Fruit fly (Drosophila melanogaster) whole organism, embryonic: ENCODE data around the gene CG11695.

ENCODE experiments used
- Ada2b ChIP-seq: fragments of 200-800 bp; sonication (Bioruptor generic); IDR thresholded peaks from 2 replicates; pipeline ENCODE4 v1.3.6; 2022; ENCODE audit warnings: missing biosample characterization, missing genetic modification characterization
- Adf1 ChIP-seq: fragments of 200-800 bp; sonication (Bioruptor generic); IDR thresholded peaks from 2 replicates; pipeline ENCODE4 v1.3.6; 2022; ENCODE audit warnings: missing biosample characterization, missing genetic modification characterization
- Blimp-1 ChIP-seq: fragments of 200-800 bp; sonication (Bioruptor generic); optimal IDR thresholded peaks from 3 replicates; lab custom pipeline; 2018; ENCODE audit warnings: missing biosample characterization, missing genetic modification characterization, mild to moderate bottlenecking, moderate library complexity, missing genetic modification reagents
- C15 ChIP-seq: fragments of 200-800 bp; sonication (Bioruptor generic); IDR thresholded peaks from 3 replicates; pipeline ENCODE4 v1.3.6; 2022; ENCODE audit warnings: missing biosample characterization, missing genetic modification characterization
- CG10267 ChIP-seq: fragments of 200-800 bp; sonication (Bioruptor generic); optimal IDR thresholded peaks from 2 replicates; lab custom pipeline; 2018; ENCODE audit warnings: missing biosample characterization, mild to moderate bottlenecking, missing genetic modification characterization, moderate library complexity
- CG10366 ChIP-seq: fragments of 200-800 bp; sonication (Bioruptor generic); IDR thresholded peaks from 2 replicates; pipeline ENCODE4 v1.3.6; 2022; ENCODE audit warnings: missing biosample characterization, missing genetic modification characterization
- CG11504 ChIP-seq: fragments of 200-800 bp; sonication (Bioruptor generic); optimal IDR thresholded peaks from 3 replicates; lab custom pipeline; 2019; ENCODE audit warnings: missing biosample characterization, mild to moderate bottlenecking, missing genetic modification characterization, moderate library complexity
- CG11695 ChIP-seq: fragments of 200-800 bp; sonication (Bioruptor generic); IDR thresholded peaks from 3 replicates; pipeline ENCODE4 v1.3.6; 2022; ENCODE audit warnings: missing biosample characterization, missing genetic modification characterization
- CG12659 ChIP-seq: fragments of 200-800 bp; sonication (Bioruptor generic); optimal IDR thresholded peaks from 3 replicates; lab custom pipeline; 2017; ENCODE audit warnings: mild to moderate bottlenecking, missing biosample characterization, missing genetic modification reagents, missing genetic modification characterization
- CG13424 ChIP-seq: fragments of 200-800 bp; sonication (Bioruptor generic); optimal IDR thresholded peaks from 2 replicates; lab custom pipeline; 2019; ENCODE audit warnings: missing biosample characterization, mild to moderate bottlenecking, missing genetic modification characterization, moderate library complexity
- CG14014 ChIP-seq: fragments of 200-800 bp; sonication (Bioruptor generic); IDR thresholded peaks from 2 replicates; pipeline ENCODE4 v1.3.6; 2022; ENCODE audit warnings: missing biosample characterization, missing genetic modification characterization
- CG15269 ChIP-seq: fragments of 200-800 bp; sonication (Bioruptor generic); optimal IDR thresholded peaks from 2 replicates; lab custom pipeline; 2018; ENCODE audit warnings: missing biosample characterization, mild to moderate bottlenecking, missing genetic modification characterization, moderate library complexity
- CG15514 ChIP-seq: fragments of 200-800 bp; sonication (Bioruptor generic); optimal IDR thresholded peaks from 3 replicates; lab custom pipeline; 2017; ENCODE audit warnings: missing biosample characterization, missing genetic modification characterization, mild to moderate bottlenecking, moderate library complexity, missing genetic modification reagents
- CG1603 ChIP-seq: fragments of 200-800 bp; sonication (Bioruptor generic); optimal IDR thresholded peaks from 2 replicates; lab custom pipeline; 2019; ENCODE audit warnings: missing biosample characterization, mild to moderate bottlenecking, missing genetic modification characterization, moderate library complexity
- CG17359 ChIP-seq: fragments of 200-800 bp; sonication (Bioruptor generic); optimal IDR thresholded peaks from 3 replicates; lab custom pipeline; 2018; ENCODE audit warnings: missing biosample characterization, mild to moderate bottlenecking, missing genetic modification characterization, moderate library complexity
- CG30020 ChIP-seq: fragments of 200-800 bp; optimal IDR thresholded peaks from 2 replicates; lab custom pipeline; 2019; ENCODE audit warnings: missing biosample characterization, mild to moderate bottlenecking, missing genetic modification characterization, moderate library complexity
- CG30403 ChIP-seq: fragments of 200-800 bp; sonication (Bioruptor generic); optimal IDR thresholded peaks from 3 replicates; lab custom pipeline; 2016; ENCODE audit warnings: missing biosample characterization, missing genetic modification characterization
- CG3281 ChIP-seq: fragments of 200-800 bp; sonication (Bioruptor generic); optimal IDR thresholded peaks from 3 replicates; lab custom pipeline; 2017; ENCODE audit warnings: missing biosample characterization, mild to moderate bottlenecking, missing genetic modification characterization
- CG6689 ChIP-seq: fragments of 200-800 bp; sonication (Bioruptor generic); IDR thresholded peaks from 2 replicates; pipeline ENCODE4 v1.3.6; 2022; ENCODE audit warnings: missing biosample characterization, missing genetic modification characterization
- CG8924 ChIP-seq: fragments of 200-800 bp; optimal IDR thresholded peaks from 3 replicates; lab custom pipeline; 2019; ENCODE audit warnings: missing biosample characterization, mild to moderate bottlenecking, missing genetic modification characterization, moderate library complexity
- CG9817 ChIP-seq: fragments of 200-800 bp; sonication (Bioruptor generic); optimal IDR thresholded peaks from 2 replicates; lab custom pipeline; 2018; ENCODE audit warnings: missing biosample characterization, mild to moderate bottlenecking, missing genetic modification characterization, moderate library complexity
- Dfd ChIP-seq, 2 experiments: fragments of >200 bp; optimal IDR thresholded peaks; 2 replicates each; lab custom pipeline; 2017; ENCODE audit warnings: missing biosample characterization in 2 of 2, missing genetic modification characterization in 2 of 2
- Drgx ChIP-seq: fragments of 200-800 bp; sonication (Bioruptor generic); IDR thresholded peaks from 2 replicates; pipeline ENCODE4 v1.3.6; 2022; ENCODE audit warnings: missing biosample characterization, missing genetic modification characterization
- Fer1 ChIP-seq: fragments of 200-800 bp; sonication (Bioruptor generic); optimal IDR thresholded peaks from 2 replicates; lab custom pipeline; 2017; ENCODE audit warnings: missing biosample characterization, mild to moderate bottlenecking, missing genetic modification characterization
- Hmr ChIP-seq: fragments of 200-800 bp; sonication (Bioruptor generic); optimal IDR thresholded peaks from 3 replicates; lab custom pipeline; 2017; ENCODE audit warnings: mild to moderate bottlenecking, missing biosample characterization, missing genetic modification reagents, missing genetic modification characterization
- Med ChIP-seq: fragments of 200-800 bp; sonication (Bioruptor generic); peaks from one replicate; lab custom pipeline; 2016; ENCODE audit warnings: missing biosample characterization, missing genetic modification characterization, mild to moderate bottlenecking, inconsistent platforms, moderate library complexity
- NC2β ChIP-seq: fragments of 200-800 bp; sonication (Bioruptor generic); optimal IDR thresholded peaks from 2 replicates; lab custom pipeline; 2016; ENCODE audit warnings: missing biosample characterization, missing genetic modification characterization
- Oli ChIP-seq: fragments of 200-800 bp; sonication (Bioruptor generic); optimal IDR thresholded peaks from 2 replicates; lab custom pipeline; 2018; ENCODE audit warnings: missing biosample characterization, mild to moderate bottlenecking, missing genetic modification characterization, moderate library complexity
- PHDP ChIP-seq: fragments of 200-800 bp; sonication (Bioruptor generic); optimal IDR thresholded peaks from 3 replicates; lab custom pipeline; 2018; ENCODE audit warnings: missing biosample characterization, mild to moderate bottlenecking, missing genetic modification characterization, moderate library complexity
- Rfx ChIP-seq: fragments of 200-800 bp; sonication (Bioruptor generic); IDR thresholded peaks from 2 replicates; pipeline ENCODE4 v1.3.6; 2022; ENCODE audit warnings: missing biosample characterization, missing genetic modification characterization
- Sox102F ChIP-seq: fragments of 200-800 bp; sonication (Bioruptor generic); optimal IDR thresholded peaks from 2 replicates; lab custom pipeline; 2018; ENCODE audit warnings: missing biosample characterization, mild to moderate bottlenecking, missing genetic modification characterization, moderate library complexity
- Spps ChIP-seq: fragments of 200-800 bp; sonication (Bioruptor generic); optimal IDR thresholded peaks from 2 replicates; lab custom pipeline; 2018; ENCODE audit warnings: missing biosample characterization, mild to moderate bottlenecking, missing genetic modification characterization
- Xrp1 ChIP-seq: fragments of 200-800 bp; sonication (Bioruptor generic); IDR thresholded peaks from 2 replicates; pipeline ENCODE4 v1.3.6; 2022; ENCODE audit warnings: missing biosample characterization, missing genetic modification characterization
- ap ChIP-seq: fragments of 200-800 bp; sonication (Bioruptor generic); IDR thresholded peaks from 2 replicates; pipeline ENCODE4 v1.3.6; 2022; ENCODE audit warnings: missing biosample characterization, missing genetic modification characterization
- bsh ChIP-seq, 2 experiments: fragments of 200-800 bp; sonication (Bioruptor generic); optimal IDR thresholded peaks; 2 replicates each; lab custom pipeline; 2017 to 2018; ENCODE audit warnings: mild to moderate bottlenecking in 2 of 2, missing biosample characterization in 2 of 2, missing genetic modification characterization in 2 of 2, moderate library complexity in 1 of 2
- cad ChIP-seq: fragments of >200 bp; optimal IDR thresholded peaks from 2 replicates; lab custom pipeline; 2017; ENCODE audit warnings: missing biosample characterization, missing genetic modification characterization
- dmrt99B ChIP-seq: fragments of 200-800 bp; sonication (Bioruptor generic); optimal IDR thresholded peaks from 2 replicates; lab custom pipeline; 2018; ENCODE audit warnings: missing biosample characterization, mild to moderate bottlenecking, missing genetic modification characterization, moderate library complexity
- fd96Cb ChIP-seq: fragments of 200-800 bp; sonication (Bioruptor generic); optimal IDR thresholded peaks from 2 replicates; lab custom pipeline; 2018; ENCODE audit warnings: missing biosample characterization, mild to moderate bottlenecking, missing genetic modification characterization, moderate library complexity
- gem ChIP-seq: fragments of 200-800 bp; sonication (Bioruptor generic); optimal IDR thresholded peaks from 2 replicates; lab custom pipeline; 2019; ENCODE audit warnings: missing biosample characterization, mild to moderate bottlenecking, missing genetic modification characterization, moderate library complexity
- her ChIP-seq: fragments of 200-800 bp; sonication (Bioruptor generic); optimal IDR thresholded peaks from 2 replicates; lab custom pipeline; 2016; ENCODE audit warnings: missing biosample characterization, missing genetic modification characterization
- hth ChIP-seq: fragments of >200 bp; optimal IDR thresholded peaks from 2 replicates; lab custom pipeline; 2017; ENCODE audit warnings: inconsistent platforms
- ind ChIP-seq: fragments of 200-800 bp; sonication (Bioruptor generic); optimal IDR thresholded peaks from 3 replicates; lab custom pipeline; 2016; ENCODE audit warnings: missing biosample characterization, missing genetic modification characterization
- lab ChIP-seq: fragments of 200-800 bp; sonication (Bioruptor generic); optimal IDR thresholded peaks from 3 replicates; lab custom pipeline; 2017; ENCODE audit warnings: missing biosample characterization, missing genetic modification characterization, mild to moderate bottlenecking, moderate library complexity, missing genetic modification reagents
- peb ChIP-seq: fragments of 200-800 bp; sonication (Bioruptor generic); IDR thresholded peaks from 2 replicates; pipeline ENCODE4 v1.3.6; 2022; ENCODE audit warnings: missing biosample characterization, missing genetic modification characterization
- pnt ChIP-seq: fragments of 200-800 bp; sonication (Bioruptor generic); optimal IDR thresholded peaks from 3 replicates; lab custom pipeline; 2016; ENCODE audit warnings: missing biosample characterization, missing genetic modification characterization
- ranshi ChIP-seq: fragments of 200-800 bp; sonication (Bioruptor generic); IDR thresholded peaks from 2 replicates; pipeline ENCODE4 v1.3.6; 2022; ENCODE audit warnings: missing biosample characterization, missing genetic modification characterization
- sug ChIP-seq: fragments of 200-800 bp; optimal IDR thresholded peaks from 2 replicates; lab custom pipeline; 2019; ENCODE audit warnings: missing biosample characterization, mild to moderate bottlenecking, missing genetic modification characterization, moderate library complexity
- unpg ChIP-seq: fragments of 200-800 bp; sonication (Bioruptor generic); optimal IDR thresholded peaks from 3 replicates; lab custom pipeline; 2018; ENCODE audit warnings: missing biosample characterization, mild to moderate bottlenecking, missing genetic modification characterization, moderate library complexity
- wdn ChIP-seq: fragments of 200-800 bp; sonication (Bioruptor generic); IDR thresholded peaks from 2 replicates; pipeline ENCODE4 v1.3.6; 2022; ENCODE audit warnings: missing biosample characterization, missing genetic modification characterization
- yki ChIP-seq: fragments of >200 bp; optimal IDR thresholded peaks from 3 replicates; lab custom pipeline; 2018

Gene CG11695

DNA sequence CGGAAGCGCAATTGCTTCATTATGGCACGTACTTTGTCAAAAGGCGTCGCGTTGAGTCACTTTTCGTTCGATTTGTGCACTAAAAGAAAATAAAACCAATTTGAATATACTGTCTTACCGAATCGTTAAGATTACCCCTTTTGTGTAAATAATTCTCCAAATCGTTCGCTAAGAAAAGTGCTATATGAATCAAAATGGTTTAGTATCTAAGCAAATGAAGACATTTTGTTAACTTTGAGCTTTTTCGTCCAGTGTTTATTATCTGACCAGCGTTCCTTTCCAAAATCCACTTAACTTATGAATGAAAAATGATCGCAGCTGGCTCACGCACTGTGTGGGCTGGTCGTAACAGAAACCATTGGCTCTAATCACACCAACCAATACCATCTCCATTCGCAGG, 26.6 kb upstream of the CG11695 start (continued):
- 0 out of 2 replicates have a peak, but pooled peaks have one; percentile 8 for TF ChIP-seq wdn (GFP tag; lab: Robert Waterston, UW)
- TF ChIP-seq CG8924 = no peak
- no peak for TF ChIP-seq hth (lab: Kevin White, UChicago)
- TF ChIP-seq NC2β (GFP tag; lab: Kevin White, UChicago) = no peak
- TF ChIP-seq CG6689 (GFP tag; lab: Robert Waterston, UW) = peak; percentile 23; the same call in 1 of the 2 replicates
- TF ChIP-seq CG15514 (GFP tag; lab: Kevin White, UChicago) = peak; percentile 19
- no peak for TF ChIP-seq yki (lab: Kevin White, UChicago)
- TF ChIP-seq C15 = no peak
- peak; percentile 52 for TF ChIP-seq gem (tag; lab: Kevin White, UChicago)
- TF ChIP-seq CG10267 = no peak
- peak; percentile 17; the same call in 1 of the 2 replicates for TF ChIP-seq CG10366 (GFP tag; lab: Robert Waterston, UW)
- peak; percentile 16 for TF ChIP-seq fd96Cb (tag; lab: Kevin White, UChicago)
- TF ChIP-seq Hmr (GFP tag; lab: Kevin White, UChicago) = peak; percentile 15
- TF ChIP-seq CG11504 = peak; percentile 29
- TF ChIP-seq cad (GFP tag; lab: Kevin White, UChicago) = no peak
- TF ChIP-seq lab (GFP tag; lab: Kevin White, UChicago) = peak; percentile 61
- TF ChIP-seq ranshi (GFP tag; lab: Robert Waterston, UW) = 0 out of 2 replicates have a peak, but pooled peaks have one; percentile 9
- TF ChIP-seq CG15269 (tag; lab: Kevin White, UChicago) = peak; percentile 33
- peak; percentile 8 for TF ChIP-seq ind (GFP tag; lab: Kevin White, UChicago)
- no peak for TF ChIP-seq Dfd (GFP tag; optimal IDR thresholded peaks at IDR 0.05; lab: Kevin White, UChicago)
- TF ChIP-seq bsh (GFP tag; optimal IDR thresholded peaks at IDR 0.05; lab: Kevin White, UChicago) = peak in 1 of 2 experiments; percentile 6
- TF ChIP-seq sug (tag; lab: Kevin White, UChicago) = no peak
- peak; percentile 61 for TF ChIP-seq Rfx (GFP tag; lab: Robert Waterston, UW)
- no peak for TF ChIP-seq Adf1
- peak; percentile 18 for TF ChIP-seq dmrt99B
- peak; percentile 36; the same call in 1 of the 2 replicates for TF ChIP-seq Ada2b (GFP tag; lab: Robert Waterston, UW)
- peak; percentile 71 for TF ChIP-seq Med (GFP tag; lab: Kevin White, UChicago)
- TF ChIP-seq Fer1 (GFP tag; lab: Kevin White, UChicago) = peak; percentile 25
- TF ChIP-seq Oli (tag; lab: Kevin White, UChicago) = peak; percentile 8
- peak; percentile 23 for TF ChIP-seq CG1603 (tag; lab: Kevin White, UChicago)
- peak; percentile 23; the same call in 1 of the 2 replicates for TF ChIP-seq Xrp1 (GFP tag; lab: Robert Waterston, UW)
- TF ChIP-seq CG30403 (GFP tag; lab: Kevin White, UChicago) = peak; percentile 4
- TF ChIP-seq CG9817 (tag; lab: Kevin White, UChicago) = peak; percentile 20
- TF ChIP-seq CG14014 (GFP tag; lab: Robert Waterston, UW) = 0 out of 2 replicates have a peak, but pooled peaks have one; percentile 26
- TF ChIP-seq CG3281 (GFP tag; lab: Kevin White, UChicago) = peak; percentile 33
- TF ChIP-seq PHDP (tag; lab: Kevin White, UChicago) = peak; percentile 16
- no peak for TF ChIP-seq CG30020
- no peak for TF ChIP-seq Spps
- peak; percentile 13 for TF ChIP-seq Blimp-1 (GFP tag; lab: Kevin White, UChicago)
- no peak; the same call in 1 of the 2 replicates for TF ChIP-seq Drgx
- peak; percentile 18 for TF ChIP-seq unpg (GFP tag; lab: Kevin White, UChicago)
- TF ChIP-seq Sox102F (GFP tag; lab: Kevin White, UChicago) = peak; percentile 26
- TF ChIP-seq ap (GFP tag; lab: Robert Waterston, UW) = no peak
- peak; percentile 71; the same call in 2 of the 3 replicates for TF ChIP-seq CG11695 (GFP tag; lab: Robert Waterston, UW)
- no peak for TF ChIP-seq CG12659 (GFP tag; lab: Kevin White, UChicago)
- peak; percentile 24 for TF ChIP-seq CG17359 (tag; lab: Kevin White, UChicago)
- TF ChIP-seq pnt (GFP tag; lab: Kevin White, UChicago) = no peak
- TF ChIP-seq CG13424 (tag; lab: Kevin White, UChicago) = peak; percentile 7
- peak; percentile 26 for TF ChIP-seq her (GFP tag; lab: Kevin White, UChicago)
- TF ChIP-seq peb (GFP tag; lab: Robert Waterston, UW) = no peak
